Fruit fly (Drosophila melanogaster): ENCODE results near the gene Bdbt.

Gene Bdbt

dm6 chr3R:21097631-21098117, 21.0 kb downstream of the Bdbt start, which contains the start of gene RhoGAP93B (continued):
- TF ChIP-seq CG12155 (GFP tag; optimal IDR thresholded peaks at IDR 0.05) (peak; percentile 79), cwo (GFP tag; optimal IDR thresholded peaks at IDR 0.05) (peak; percentile 71), CG11560 (tag; IDR thresholded peaks at IDR 0.05) (peak; percentile 81; the same call in 2 of the 3 replicates), tio (GFP tag; optimal IDR thresholded peaks at IDR 0.05) (no peak), grn (GFP tag; optimal IDR thresholded peaks at IDR 0.05) (peak; percentile 33), CG4730 (GFP tag; IDR thresholded peaks at IDR 0.05) (peak; percentile 81), al (GFP tag; IDR thresholded peaks at IDR 0.05) (peak; percentile 91), CG15514 (GFP tag; optimal IDR thresholded peaks at IDR 0.05) (peak; percentile 90), Six4 (GFP tag; optimal IDR thresholded peaks at IDR 0.05) (peak; percentile 60), CG12219 (GFP tag; optimal IDR thresholded peaks at IDR 0.05) (peak; percentile 8), Ada2b (GFP tag; IDR thresholded peaks at IDR 0.05) (peak; percentile 90), NK7.1 (GFP tag; optimal IDR thresholded peaks at IDR 0.05) (peak; percentile 63), Dfd (GFP tag; optimal IDR thresholded peaks at IDR 0.05) (no peak), Gug (GFP tag; IDR thresholded peaks at IDR 0.05) (peak; percentile 96), CG18476 (GFP tag; optimal IDR thresholded peaks at IDR 0.05) (peak; percentile 80), HLHmδ (GFP tag; optimal IDR thresholded peaks at IDR 0.05) (peak; percentile 57), Sox102F (GFP tag; optimal IDR thresholded peaks at IDR 0.05) (peak; percentile 82), ftz-f1 (GFP tag; optimal IDR thresholded peaks at IDR 0.05) (peak; percentile 64), Taf1 (GFP tag; IDR thresholded peaks at IDR 0.05) (peak; percentile 80), C15 (GFP tag; IDR thresholded peaks at IDR 0.05) (peak; percentile 85), chn (GFP tag; optimal IDR thresholded peaks at IDR 0.05) (peak; percentile 86), Hand (GFP tag; optimal IDR thresholded peaks at IDR 0.05) (peak; percentile 1), p53 (GFP tag; optimal IDR thresholded peaks at IDR 0.05) (peak; percentile 56), croc (GFP tag; conservative IDR thresholded peaks at IDR 0.05) (peak; percentile 71; the same call in 2 of the 3 replicates), CG15011 (GFP tag; optimal IDR thresholded peaks at IDR 0.05) (no peak), Hmx (GFP tag; optimal IDR thresholded peaks at IDR 0.05) (no peak), CG8478 (optimal IDR thresholded peaks at IDR 0.05) (no peak), CG17359 (tag; optimal IDR thresholded peaks at IDR 0.05) (peak; percentile 86), CG16815 (GFP tag; optimal IDR thresholded peaks at IDR 0.05) (peak; percentile 71), ash1 (GFP tag; optimal IDR thresholded peaks at IDR 0.05) (no peak), CG32532 (GFP tag; IDR thresholded peaks at IDR 0.05) (peak; percentile 94), eve (GFP tag; optimal IDR thresholded peaks at IDR 0.05) (peak in 1 of 2 experiments; percentile 20), CG8281 (tag; optimal IDR thresholded peaks at IDR 0.05) (peak; percentile 26), br (optimal IDR thresholded peaks at IDR 0.05) (no peak), Ptx1 (GFP tag; IDR thresholded peaks at IDR 0.05) (peak; percentile 91), disco-r (GFP tag; optimal IDR thresholded peaks at IDR 0.05) (no peak), ro (GFP tag; IDR thresholded peaks at IDR 0.05) (peak; percentile 47; the same call in 1 of the 2 replicates), CG17328 (GFP tag; IDR thresholded peaks at IDR 0.05) (peak; percentile 88), Blimp-1 (GFP tag; optimal IDR thresholded peaks at IDR 0.05) (peak; percentile 83), rib (GFP tag; IDR thresholded peaks at IDR 0.05) (peak; percentile 88), ken (GFP tag; IDR thresholded peaks at IDR 0.05) (peak; percentile 83), fd96Cb (tag; optimal IDR thresholded peaks at IDR 0.05) (peak; percentile 77), crol (GFP tag; IDR thresholded peaks at IDR 0.05) (peak; percentile 39; the same call in 1 of the 2 replicates), dan (GFP tag; IDR thresholded peaks at IDR 0.05) (peak; percentile 58), pan (optimal IDR thresholded peaks at IDR 0.05) (no peak), pan (GFP tag; optimal IDR thresholded peaks at IDR 0.05 in 1 of 2, IDR thresholded peaks at IDR 0.05 in 1 of 2) (peak in 1 of 2 experiments; percentile 82), gfzf (GFP tag; optimal IDR thresholded peaks at IDR 0.05) (peak; percentile 83), Rfx (GFP tag; IDR thresholded peaks at IDR 0.05) (peak; percentile 91), BtbVII (GFP tag; optimal IDR thresholded peaks at IDR 0.05) (peak; percentile 35), cas (GFP tag; IDR thresholded peaks at IDR 0.05) (peak; percentile 85), Aef1 (GFP tag; IDR thresholded peaks at IDR 0.05) (peak; percentile 96), CG11093 (GFP tag; IDR thresholded peaks at IDR 0.05) (peak; percentile 87), Sin3A (optimal IDR thresholded peaks at IDR 0.05) (peak; percentile 99)
